Worm (Caenorhabditis elegans) whole organism, L1 larva: ENCODE results near the gene fntb-1.
A peak's percentile ranks its signal among the peaks of the same experiment; 100 is the strongest.

Experiments
- C04F5.9 ChIP-seq: sonication (generic microtip); optimal IDR thresholded peaks from 2 replicates; lab custom pipeline; 2016; ENCODE audit warnings: missing genetic modification characterization, missing compliant biosample characterization
- C16A3.4 ChIP-seq: fragments of 150-350 bp; optimal IDR thresholded peaks from 2 replicates; lab custom pipeline; 2014; ENCODE audit warnings: missing biosample characterization, missing genetic modification characterization
- alr-1 ChIP-seq: fragments of 200-800 bp; sonication (Bioruptor generic); optimal IDR thresholded peaks from 2 replicates; lab custom pipeline; 2018; ENCODE audit warnings: borderline replicate concordance, mild to moderate bottlenecking, missing genetic modification characterization, missing compliant biosample characterization
- aly-2 ChIP-seq: fragments of 150-350 bp; optimal IDR thresholded peaks from 2 replicates; lab custom pipeline; 2014; ENCODE audit warnings: missing biosample characterization, missing genetic modification characterization
- blmp-1 ChIP-seq: fragments of 150-350 bp; optimal IDR thresholded peaks from 2 replicates; lab custom pipeline; 2014; ENCODE audit warnings: missing biosample characterization, missing genetic modification characterization
- ceh-8 ChIP-seq: fragments of 200-800 bp; sonication (Bioruptor generic); optimal IDR thresholded peaks from 2 replicates; lab custom pipeline; 2018; ENCODE audit warnings: mild to moderate bottlenecking, missing genetic modification characterization, moderate library complexity, missing compliant biosample characterization
- ceh-90 ChIP-seq: sonication (generic microtip); optimal IDR thresholded peaks from 2 replicates; lab custom pipeline; 2016; ENCODE audit warnings: missing genetic modification characterization, missing compliant biosample characterization
- dpl-1 ChIP-seq, 3 experiments: fragments of 150-350 bp in 2 of 3; sonication (generic microtip) in 1 of 3; optimal IDR thresholded peaks; 2 replicates each; lab custom pipeline; 2014 to 2017; ENCODE audit warnings: missing biosample characterization in 3 of 3, missing genetic modification characterization in 3 of 3, missing genetic modification reagents in 3 of 3
- dsc-1 ChIP-seq: sonication (generic microtip); optimal IDR thresholded peaks from 2 replicates; lab custom pipeline; 2016; ENCODE audit warnings: mild to moderate bottlenecking, missing genetic modification characterization, missing compliant biosample characterization
- efl-1 ChIP-seq, 4 experiments: fragments of 150-350 bp; optimal IDR thresholded peaks in 3 of 4; peaks in 1 of 4; 1 replicate in 1 of 4; 2 replicates in 3 of 4; lab custom pipeline; 2014; ENCODE audit warnings: missing biosample characterization in 2 of 4, missing genetic modification characterization in 2 of 4, missing genetic modification reagents in 2 of 4
- elt-3 ChIP-seq, 6 experiments: fragments of 150-350 bp in 1 of 6; sonication (generic microtip); optimal IDR thresholded peaks; 2 replicates each; lab custom pipeline; 2017 to 2018; ENCODE audit warnings: missing biosample characterization in 6 of 6, missing genetic modification characterization in 6 of 6, inconsistent platforms in 1 of 6
- fkh-8 ChIP-seq: sonication (generic microtip); optimal IDR thresholded peaks from 2 replicates; lab custom pipeline; 2016; ENCODE audit warnings: mild to moderate bottlenecking, missing genetic modification characterization, missing compliant biosample characterization
- grh-1 ChIP-seq: fragments of 200-800 bp; sonication (Bioruptor generic); IDR thresholded peaks from 2 replicates; pipeline ENCODE4 v1.3.6; 2022; ENCODE audit warnings: missing genetic modification reagents, missing genetic modification characterization, missing compliant biosample characterization
- hlh-4 ChIP-seq: sonication (generic microtip); optimal IDR thresholded peaks from 2 replicates; lab custom pipeline; 2016; ENCODE audit warnings: mild to moderate bottlenecking, missing genetic modification characterization, missing compliant biosample characterization
- hpl-2 ChIP-seq: fragments of 150-350 bp; optimal IDR thresholded peaks from 2 replicates; lab custom pipeline; 2014; ENCODE audit warnings: missing biosample characterization, missing genetic modification reagents, missing genetic modification characterization
- isw-1 ChIP-seq: fragments of 200-800 bp; sonication (Bioruptor generic); IDR thresholded peaks from 2 replicates; pipeline ENCODE4 v1.3.6; 2022; ENCODE audit warnings: missing genetic modification characterization, missing compliant biosample characterization
- lir-3 ChIP-seq: sonication (generic microtip); optimal IDR thresholded peaks from 2 replicates; lab custom pipeline; 2016; ENCODE audit warnings: mild to moderate bottlenecking, missing genetic modification characterization, moderate library complexity, missing compliant biosample characterization; ENCODE audit not compliant: poor library complexity
- lsy-2 ChIP-seq, 2 experiments: fragments of 150-350 bp; optimal IDR thresholded peaks; 2 replicates each; lab custom pipeline; 2014; ENCODE audit warnings: missing biosample characterization in 2 of 2, missing genetic modification characterization in 2 of 2
- mab-9 ChIP-seq: fragments of 200-800 bp; sonication (Bioruptor generic); IDR thresholded peaks from 2 replicates; pipeline ENCODE4 v1.3.6; 2022; ENCODE audit warnings: missing genetic modification reagents, missing genetic modification characterization, missing compliant biosample characterization
- mep-1 ChIP-seq: fragments of 150-350 bp; optimal IDR thresholded peaks from 2 replicates; lab custom pipeline; 2014; ENCODE audit warnings: missing biosample characterization, missing genetic modification characterization
- nhr-20 ChIP-seq: sonication (generic microtip); optimal IDR thresholded peaks from 2 replicates; lab custom pipeline; 2016; ENCODE audit warnings: mild to moderate bottlenecking, missing genetic modification characterization, missing compliant biosample characterization
- nhr-28 ChIP-seq: fragments of 150-350 bp; optimal IDR thresholded peaks from 2 replicates; lab custom pipeline; 2014; ENCODE audit warnings: missing biosample characterization, missing genetic modification characterization
- nhr-77 ChIP-seq: fragments of 150-350 bp; optimal IDR thresholded peaks from 2 replicates; lab custom pipeline; 2014; ENCODE audit warnings: missing biosample characterization, missing genetic modification characterization
- nhr-84 ChIP-seq: sonication (generic microtip); optimal IDR thresholded peaks from 2 replicates; lab custom pipeline; 2017; ENCODE audit warnings: missing biosample characterization, missing genetic modification characterization
- nhr-90 ChIP-seq: sonication (generic microtip); optimal IDR thresholded peaks from 2 replicates; lab custom pipeline; 2016; ENCODE audit warnings: mild to moderate bottlenecking, missing genetic modification characterization, missing compliant biosample characterization; ENCODE audit not compliant: poor library complexity
- pag-3 ChIP-seq: sonication (generic microtip); optimal IDR thresholded peaks from 2 replicates; lab custom pipeline; 2017; ENCODE audit warnings: missing genetic modification characterization, mild to moderate bottlenecking, missing compliant biosample characterization, antibody characterized with exemption, borderline replicate concordance; ENCODE audit not compliant: insufficient read depth
- pax-3 ChIP-seq: fragments of 200-800 bp; sonication (Bioruptor generic); optimal IDR thresholded peaks from 2 replicates; lab custom pipeline; 2018; ENCODE audit warnings: mild to moderate bottlenecking, missing genetic modification characterization, moderate library complexity, missing compliant biosample characterization
- sox-4 ChIP-seq: sonication (generic microtip); optimal IDR thresholded peaks from 2 replicates; lab custom pipeline; 2016; ENCODE audit warnings: missing genetic modification characterization, missing compliant biosample characterization
- sptf-1 ChIP-seq: fragments of 150-350 bp; optimal IDR thresholded peaks from 2 replicates; lab custom pipeline; 2014; ENCODE audit warnings: missing biosample characterization, missing genetic modification characterization
- swsn-7 ChIP-seq: sonication (generic microtip); optimal IDR thresholded peaks from 2 replicates; lab custom pipeline; 2016; ENCODE audit warnings: missing genetic modification characterization, missing compliant biosample characterization
- tbx-2 ChIP-seq: sonication (generic microtip); optimal IDR thresholded peaks from 2 replicates; lab custom pipeline; 2016; ENCODE audit warnings: missing genetic modification characterization, missing compliant biosample characterization
- unc-30 ChIP-seq: sonication (generic microtip); optimal IDR thresholded peaks from 2 replicates; lab custom pipeline; 2017; ENCODE audit warnings: missing biosample characterization, missing genetic modification characterization
- vab-15 ChIP-seq: sonication (generic microtip); optimal IDR thresholded peaks from 2 replicates; lab custom pipeline; 2017; ENCODE audit warnings: missing genotype, mild to moderate bottlenecking, missing genetic modification characterization, missing compliant biosample characterization
- ztf-11 ChIP-seq, 2 experiments: sonication (generic microtip); optimal IDR thresholded peaks; 2 replicates each; lab custom pipeline; 2016 to 2017; ENCODE audit warnings: missing genetic modification characterization in 2 of 2, missing biosample characterization in 1 of 2, missing compliant biosample characterization in 1 of 2
- ztf-4 ChIP-seq: fragments of 150-350 bp; optimal IDR thresholded peaks from 2 replicates; lab custom pipeline; 2014; ENCODE audit warnings: missing biosample characterization, missing genetic modification characterization

fntb-1 gene

DNA sequence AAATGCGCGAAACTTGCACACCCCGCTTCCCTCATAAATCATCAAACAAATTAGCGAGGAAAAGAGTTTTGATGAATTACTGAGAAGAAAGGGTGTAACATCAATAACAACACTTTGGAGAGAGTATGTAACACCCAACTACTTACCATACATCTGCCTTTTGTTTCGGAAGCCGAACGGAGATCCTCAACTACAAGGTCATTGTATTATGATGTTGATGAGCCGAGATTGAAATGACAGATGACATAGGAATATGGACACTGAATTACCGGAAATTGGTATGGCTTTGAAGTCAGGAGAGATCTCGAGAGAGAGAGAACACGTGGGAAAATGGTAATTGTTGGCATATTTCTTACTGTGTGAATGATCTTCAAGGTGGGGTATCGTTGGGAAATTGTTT, 21.4 kb upstream of the fntb-1 start:
- no peak for TF ChIP-seq ceh-90 (tag; lab: Kevin White, UChicago)
- no peak for TF ChIP-seq aly-2 (tag; lab: Kevin White, UChicago)
- TF ChIP-seq mep-1 (tag; lab: Kevin White, UChicago): no peak
- no peak for TF ChIP-seq lsy-2 (tag; optimal IDR thresholded peaks at IDR 0.05; lab: Kevin White, UChicago)
- no peak for TF ChIP-seq nhr-28
- TF ChIP-seq pax-3: no peak

DNA sequence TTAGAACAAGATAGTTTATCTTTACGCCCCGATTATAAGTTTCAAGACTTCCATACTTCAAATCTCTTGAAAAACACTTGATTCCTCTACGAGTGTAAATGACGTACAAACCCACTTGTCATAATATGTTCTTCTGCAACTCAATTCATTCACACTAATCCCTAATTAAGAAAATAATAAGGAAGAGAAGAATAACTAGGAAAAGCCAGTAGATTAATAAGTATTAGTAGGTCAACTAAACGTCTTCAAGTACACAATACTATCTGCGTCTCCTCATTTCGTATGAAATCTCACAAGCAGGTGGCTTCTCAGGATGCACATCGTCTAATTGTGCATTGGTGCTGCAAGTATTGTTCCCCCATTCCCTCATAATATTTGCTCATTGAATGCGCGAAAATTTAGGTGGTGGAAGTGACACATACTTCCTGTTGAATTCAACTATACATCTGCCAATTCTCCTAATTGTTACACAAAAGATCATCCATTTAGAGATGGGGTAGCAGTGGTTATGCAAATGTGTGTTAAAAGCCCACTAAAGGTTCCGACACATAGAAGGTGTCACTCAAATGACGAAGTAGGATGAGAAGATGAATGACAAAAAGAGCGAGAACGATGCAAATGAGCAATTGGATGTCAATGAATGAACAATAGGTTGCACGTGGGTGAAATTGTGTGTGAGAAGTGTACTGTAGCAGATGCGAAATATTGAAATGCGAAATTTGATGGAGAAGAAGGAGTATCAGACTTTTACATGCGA, 20.2 kb upstream of the fntb-1 start:
- TF ChIP-seq nhr-28 (no peak), dsc-1 (tag; lab: Kevin White, UChicago) (peak; percentile 96), pax-3 (peak; percentile 77), sox-4 (tag; lab: Kevin White, UChicago) (peak; percentile 3)

DNA sequence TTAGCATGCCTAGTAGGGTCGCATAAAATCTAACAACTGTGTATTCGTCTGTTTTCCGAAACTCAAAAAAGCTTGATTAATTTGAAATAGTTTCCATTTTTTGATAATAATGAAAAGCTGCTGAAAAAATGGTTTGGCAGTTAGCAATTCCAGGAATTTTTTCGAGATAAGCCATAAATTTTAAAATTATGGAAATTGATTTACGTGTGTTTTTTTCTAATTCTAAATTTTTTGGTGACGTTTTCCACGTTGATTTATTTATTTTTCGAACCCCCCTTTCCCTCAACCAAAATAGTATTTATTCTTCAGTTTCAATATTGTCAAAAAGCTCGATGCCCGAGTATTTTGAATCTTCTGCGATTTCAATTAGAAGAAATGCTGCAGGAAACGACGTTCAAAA, 18.6 kb upstream of the fntb-1 start, which contains the start of gene F23B12.1:
TSS of gene F23B12.1 (plus strand) at position 301 of the 400 bp plus-strand sequence.
- TF ChIP-seq vab-15 (tag; lab: Kevin White, UChicago): no peak
- TF ChIP-seq nhr-20 (tag; lab: Kevin White, UChicago): no peak
- TF ChIP-seq alr-1 (tag; lab: Kevin White, UChicago): no peak
- no peak for TF ChIP-seq ceh-8 (GFP tag; lab: Kevin White, UChicago)
- TF ChIP-seq dpl-1 (GFP tag; optimal IDR thresholded peaks at IDR 0.05; lab: Kevin White, UChicago): no peak
- no peak for TF ChIP-seq lsy-2 (tag; optimal IDR thresholded peaks at IDR 0.05; lab: Kevin White, UChicago)
- no peak for TF ChIP-seq ztf-4 (tag; lab: Kevin White, UChicago)
- no peak for TF ChIP-seq ceh-90 (tag; lab: Kevin White, UChicago)

DNA sequence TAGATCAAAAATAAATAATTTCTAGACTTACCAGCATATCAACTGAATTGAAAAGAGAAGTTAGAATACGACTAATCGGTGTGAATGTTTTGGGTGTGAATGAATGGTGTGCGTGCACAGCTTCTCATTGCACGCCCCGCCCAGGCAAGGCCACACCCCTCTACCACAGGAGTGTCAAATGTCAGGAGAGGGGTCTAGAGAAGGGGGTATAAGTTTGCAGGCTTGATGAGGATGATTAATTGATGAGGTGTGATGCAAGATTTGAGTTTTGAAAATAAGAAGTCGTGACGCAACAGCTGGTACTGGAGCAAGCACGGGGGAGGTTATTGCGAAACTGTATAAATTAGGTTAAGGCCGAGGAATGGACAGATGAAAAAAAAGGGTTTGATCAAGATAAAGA, 15.2 kb upstream of the fntb-1 start, which contains the start of gene egl-1:
TSS of gene egl-1 (minus strand) at position 101 of the 400 bp plus-strand sequence.
- no peak for TF ChIP-seq nhr-77
- no peak for TF ChIP-seq mab-9
- no peak for TF ChIP-seq sptf-1
- no peak for TF ChIP-seq nhr-90
- TF ChIP-seq, all 84 proteins: peak for 0

DNA sequence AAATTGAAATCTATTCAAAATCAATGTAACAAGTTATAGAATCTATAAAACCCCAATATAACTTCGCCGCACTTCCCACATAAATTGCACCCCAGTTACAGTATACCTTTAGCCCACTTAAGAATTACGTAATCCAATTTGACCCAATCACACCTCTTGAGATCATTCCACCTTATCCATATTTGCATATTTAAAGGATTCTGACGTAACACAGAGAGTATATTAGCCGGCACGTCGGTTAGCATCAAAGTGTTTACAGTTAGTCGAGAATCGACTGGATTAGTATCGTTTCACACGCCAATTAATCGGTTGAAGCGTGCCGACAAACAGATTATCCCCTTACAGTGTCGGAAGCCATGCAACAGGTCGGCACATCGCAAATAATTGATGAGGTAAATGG, 13.9 kb upstream of the fntb-1 start:
- TF ChIP-seq mep-1 (tag; lab: Kevin White, UChicago) (no peak), tbx-2 (no peak), C16A3.4 (tag; lab: Kevin White, UChicago) (no peak), ztf-11 (tag; optimal IDR thresholded peaks at IDR 0.05; lab: Kevin White, UChicago) (no peak), fkh-8 (no peak), unc-30 (tag; lab: Kevin White, UChicago) (no peak), nhr-84 (no peak), ceh-90 (tag; lab: Kevin White, UChicago) (no peak), pag-3 (tag; lab: Kevin White, UChicago) (no peak), swsn-7 (tag; lab: Kevin White, UChicago) (no peak), sptf-1 (no peak), elt-3 (tag; optimal IDR thresholded peaks at IDR 0.05; lab: Kevin White, UChicago) (no peak), isw-1 (GFP tag; lab: Robert Waterston, UW) (no peak), blmp-1 (tag; lab: Kevin White, UChicago) (no peak), hpl-2 (GFP tag; lab: Kevin White, UChicago) (no peak)

DNA sequence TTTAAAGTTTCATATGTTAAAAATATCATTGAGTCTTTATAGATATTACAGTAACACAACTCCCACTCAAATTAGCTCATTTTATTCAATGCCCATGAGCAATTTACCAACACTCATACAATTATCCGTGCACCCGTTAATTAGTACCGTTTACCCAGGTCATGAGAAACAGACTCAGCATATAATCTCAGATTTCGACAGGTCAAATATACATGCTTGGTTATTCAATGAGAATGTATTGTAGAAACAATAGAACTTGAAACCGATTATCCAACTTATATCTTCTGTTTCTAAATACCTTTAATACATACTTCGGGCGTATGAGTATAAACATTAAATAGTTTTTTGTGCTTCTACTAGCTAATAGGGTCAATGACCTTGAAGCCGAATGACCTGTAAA, 11.3 kb upstream of the fntb-1 start:
- TF ChIP-seq lir-3 (tag; lab: Kevin White, UChicago): no peak
- TF ChIP-seq ceh-8 (GFP tag; lab: Kevin White, UChicago): no peak
- no peak for TF ChIP-seq efl-1 (optimal IDR thresholded peaks at IDR 0.05; lab: Kevin White, UChicago)
- peak in 1 of 2 experiments; percentile 73 for TF ChIP-seq efl-1 (GFP tag; optimal IDR thresholded peaks at IDR 0.05 in 1 of 2; lab: Kevin White, UChicago)
- no peak for TF ChIP-seq nhr-20 (tag; lab: Kevin White, UChicago)
- no peak for TF ChIP-seq grh-1 (GFP tag; lab: Robert Waterston, UW)
- TF ChIP-seq hlh-4: no peak
- TF ChIP-seq C04F5.9: no peak
